Worm (Caenorhabditis elegans): ENCODE measurements around the gene poml-1.

The poml-1 gene

DNA sequence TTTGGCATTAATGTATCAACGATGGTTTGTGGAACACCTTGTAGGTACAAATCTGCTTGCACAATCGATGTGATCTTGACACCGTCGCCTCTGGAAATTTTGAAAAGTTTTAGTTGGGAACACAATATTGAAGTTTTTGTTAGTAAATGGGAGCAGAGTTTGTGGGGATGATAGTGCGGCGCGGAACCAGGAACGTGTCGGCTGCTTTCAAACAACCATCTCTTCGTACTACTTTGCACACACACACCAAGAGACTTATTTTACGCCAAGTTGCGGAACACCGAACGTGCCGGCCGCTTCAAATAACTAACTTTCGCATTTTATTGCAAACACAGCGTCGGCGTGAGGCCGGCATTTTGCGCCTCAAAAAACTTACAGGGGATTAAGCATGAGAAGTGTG, 13.7 kb downstream of the poml-1 start:
- no peak for TF ChIP-seq lin-15B (tag; optimal IDR thresholded peaks at IDR 0.05)

DNA sequence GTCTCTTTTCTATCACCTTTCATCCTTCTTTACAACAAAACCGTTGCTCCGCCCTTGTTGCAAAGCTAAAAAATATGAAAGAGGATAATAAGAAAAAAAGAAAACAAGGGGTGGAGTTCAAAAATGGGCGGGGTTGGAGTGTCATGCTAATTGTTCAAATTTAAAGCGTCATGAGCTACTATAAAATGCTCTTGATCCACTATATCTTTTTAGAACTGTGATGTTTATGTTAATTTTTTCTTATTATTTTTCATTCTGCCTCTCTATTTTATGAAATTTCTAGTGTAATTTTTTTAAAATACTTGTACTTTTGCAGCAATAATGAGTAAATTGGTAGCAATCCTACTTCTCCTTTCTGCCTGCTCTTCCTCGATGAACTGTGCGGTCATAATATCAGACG, 16.1 kb downstream of the poml-1 start, which contains the start of gene K02D3.1:
TSS of gene K02D3.1 (plus strand) at position 301 of the 400 bp plus-strand sequence.
- TF ChIP-seq unc-39 (tag; optimal IDR thresholded peaks at IDR 0.05) (no peak), unc-62 (GFP tag; optimal IDR thresholded peaks at IDR 0.05) (no peak), pqm-1 (tag; optimal IDR thresholded peaks at IDR 0.05) (no peak), ceh-82 (tag; optimal IDR thresholded peaks at IDR 0.05) (no peak), nhr-12 (tag; optimal IDR thresholded peaks at IDR 0.05) (no peak), elt-2 (tag; optimal IDR thresholded peaks at IDR 0.05) (no peak), ceh-9 (tag; optimal IDR thresholded peaks at IDR 0.05) (no peak), aly-2 (tag; optimal IDR thresholded peaks at IDR 0.05) (no peak), ZK546.5 (tag; optimal IDR thresholded peaks at IDR 0.05) (no peak), hmg-11 (tag; optimal IDR thresholded peaks at IDR 0.05) (no peak), R02D3.7 (tag; optimal IDR thresholded peaks at IDR 0.05) (no peak), fkh-10 (GFP tag; optimal IDR thresholded peaks at IDR 0.05) (no peak)

DNA sequence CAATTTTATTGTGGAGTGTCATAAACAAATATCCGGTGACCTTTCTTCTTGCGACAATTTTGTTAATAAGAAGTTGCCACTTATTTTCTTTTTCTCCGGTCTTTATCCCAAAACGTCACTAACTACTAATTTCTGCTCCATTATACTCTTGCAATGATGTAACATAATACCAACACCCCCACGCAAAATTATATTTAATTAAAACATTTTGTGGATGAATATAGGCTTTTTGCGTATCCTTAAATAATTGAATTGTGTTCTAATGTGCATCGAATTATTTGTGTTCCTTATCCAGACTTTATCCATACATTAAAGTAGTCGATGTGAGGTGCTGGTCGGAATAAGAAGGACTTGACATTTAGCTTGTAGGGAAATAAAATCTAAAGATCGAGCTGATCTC, 19.8 kb downstream of the poml-1 start:
- TF ChIP-seq fkh-10 (GFP tag; optimal IDR thresholded peaks at IDR 0.05) (no peak), jun-1 (tag; optimal IDR thresholded peaks at IDR 0.05) (no peak), unc-39 (tag; optimal IDR thresholded peaks at IDR 0.05) (no peak), nhr-23 (tag; optimal IDR thresholded peaks at IDR 0.05) (no peak), ceh-82 (tag; optimal IDR thresholded peaks at IDR 0.05) (no peak), ama-1 (optimal IDR thresholded peaks at IDR 0.05) (no peak), eor-1 (tag; optimal IDR thresholded peaks at IDR 0.05) (no peak), ztf-11 (tag; optimal IDR thresholded peaks at IDR 0.05) (no peak), egl-27 (tag; optimal IDR thresholded peaks at IDR 0.05) (no peak), zag-1 (tag; optimal IDR thresholded peaks at IDR 0.05) (no peak), elt-2 (tag; optimal IDR thresholded peaks at IDR 0.05) (no peak), ceh-16 (tag; optimal IDR thresholded peaks at IDR 0.05) (no peak), pha-4 (tag; optimal IDR thresholded peaks at IDR 0.05) (no peak), hmg-11 (tag; optimal IDR thresholded peaks at IDR 0.05) (no peak)

DNA sequence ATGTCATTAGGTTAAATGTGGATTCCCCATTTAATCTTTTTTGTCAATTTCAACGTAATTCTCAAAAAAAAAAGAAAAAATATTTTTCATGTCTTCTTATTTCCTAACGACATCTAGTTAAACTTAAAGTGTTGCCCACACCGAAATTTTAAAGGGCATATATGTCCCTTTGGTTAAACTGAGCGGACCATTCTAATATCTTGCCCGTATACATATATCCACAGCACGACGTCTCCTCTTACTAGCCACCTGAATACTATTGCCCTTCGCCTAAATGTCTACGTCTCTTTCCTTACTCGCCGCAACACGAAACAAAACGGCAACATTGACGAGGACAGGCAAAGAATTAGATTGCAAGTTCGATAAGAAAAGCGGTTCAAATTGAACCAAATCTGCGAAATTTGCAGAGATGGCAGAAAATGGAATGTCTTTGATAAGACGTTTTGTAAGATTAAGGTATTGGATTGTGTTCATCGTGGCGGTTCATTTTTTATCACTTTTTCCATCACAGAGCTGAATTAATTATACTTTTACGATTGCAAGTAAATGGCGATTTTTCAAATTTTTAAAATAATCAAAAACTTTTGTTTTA, 22.0 kb downstream of the poml-1 start:
- TF ChIP-seq fkh-10 (GFP tag; optimal IDR thresholded peaks at IDR 0.05): peak; percentile 99
- TF ChIP-seq nhr-25 (tag; optimal IDR thresholded peaks at IDR 0.05): peak; percentile 99
- peak; percentile 96 for TF ChIP-seq nhr-237 (tag; optimal IDR thresholded peaks at IDR 0.05)
- TF ChIP-seq mml-1 (tag; optimal IDR thresholded peaks at IDR 0.05): no peak
- TF ChIP-seq ztf-11 (tag; optimal IDR thresholded peaks at IDR 0.05): peak; percentile 69
- TF ChIP-seq R02D3.7 (tag; optimal IDR thresholded peaks at IDR 0.05): peak; percentile 95
- TF ChIP-seq ztf-4 (tag; optimal IDR thresholded peaks at IDR 0.05): peak; percentile 85
- TF ChIP-seq zag-1 (tag; optimal IDR thresholded peaks at IDR 0.05): peak; percentile 96
- peak; percentile 100 for TF ChIP-seq nhr-11 (tag; optimal IDR thresholded peaks at IDR 0.05)
- peak; percentile 96 for TF ChIP-seq snpc-4 (tag; optimal IDR thresholded peaks at IDR 0.05)
- TF ChIP-seq lin-15B (tag; optimal IDR thresholded peaks at IDR 0.05): peak; percentile 54
- TF ChIP-seq pha-4 (tag; optimal IDR thresholded peaks at IDR 0.05): peak; percentile 98
- peak; percentile 99 for TF ChIP-seq nhr-77 (tag; optimal IDR thresholded peaks at IDR 0.05)
- TF ChIP-seq ceh-9 (tag; optimal IDR thresholded peaks at IDR 0.05): peak; percentile 92
- TF ChIP-seq nhr-67 (tag; optimal IDR thresholded peaks at IDR 0.05): peak; percentile 18
- peak; percentile 95 for TF ChIP-seq daf-12 (tag; optimal IDR thresholded peaks at IDR 0.05)
- no peak for TF ChIP-seq sea-2 (GFP tag; optimal IDR thresholded peaks at IDR 0.05)
- TF ChIP-seq fos-1 (tag; optimal IDR thresholded peaks at IDR 0.05): peak; percentile 93
- peak; percentile 99 for TF ChIP-seq ceh-82 (tag; optimal IDR thresholded peaks at IDR 0.05)
- TF ChIP-seq pqm-1 (tag; optimal IDR thresholded peaks at IDR 0.05): peak; percentile 89
- TF ChIP-seq elt-3 (tag; optimal IDR thresholded peaks at IDR 0.05): peak; percentile 85 to 99 (median 94)
- TF ChIP-seq nfya-1 (tag; optimal IDR thresholded peaks at IDR 0.05; ENCODE audit: insufficient read depth): peak; percentile 97
- TF ChIP-seq egl-5 (tag; optimal IDR thresholded peaks at IDR 0.05): peak; percentile 99
- peak; percentile 74 for TF ChIP-seq unc-39 (tag; optimal IDR thresholded peaks at IDR 0.05)
- peak; percentile 100 for TF ChIP-seq lin-39 (tag; optimal IDR thresholded peaks at IDR 0.05)
- peak; percentile 81 for TF ChIP-seq ceh-16 (tag; optimal IDR thresholded peaks at IDR 0.05)
- peak; percentile 99 for TF ChIP-seq ceh-28 (tag; optimal IDR thresholded peaks at IDR 0.05)
- TF ChIP-seq hmg-11 (tag; optimal IDR thresholded peaks at IDR 0.05): peak; percentile 100
- TF ChIP-seq nhr-28 (tag; optimal IDR thresholded peaks at IDR 0.05): peak; percentile 85
- TF ChIP-seq fkh-2 (tag; optimal IDR thresholded peaks at IDR 0.05): peak; percentile 96
- peak; percentile 46 for TF ChIP-seq ama-1 (optimal IDR thresholded peaks at IDR 0.05)
- TF ChIP-seq lsy-12 (tag; optimal IDR thresholded peaks at IDR 0.05): peak; percentile 98
- peak; percentile 69 for TF ChIP-seq ZK546.5 (tag; optimal IDR thresholded peaks at IDR 0.05)
- peak; percentile 82 for TF ChIP-seq mdl-1 (tag; optimal IDR thresholded peaks at IDR 0.05)
- peak; percentile 99 for TF ChIP-seq nhr-43 (tag; optimal IDR thresholded peaks at IDR 0.05; ENCODE audit: poor library complexity, severe bottlenecking)
- peak; percentile 97 for TF ChIP-seq aly-2 (tag; optimal IDR thresholded peaks at IDR 0.05)
- peak; percentile 100 for TF ChIP-seq jun-1 (tag; optimal IDR thresholded peaks at IDR 0.05)
- peak; percentile 89 for TF ChIP-seq elt-2 (tag; optimal IDR thresholded peaks at IDR 0.05)
- TF ChIP-seq nhr-76 (tag; optimal IDR thresholded peaks at IDR 0.05): peak; percentile 93
- peak; percentile 97 for TF ChIP-seq egl-27 (tag; optimal IDR thresholded peaks at IDR 0.05)
- TF ChIP-seq nhr-12 (tag; optimal IDR thresholded peaks at IDR 0.05): peak; percentile 53

Data from whole organism, L3 larva.